Worm (Caenorhabditis elegans): ENCODE measurements around the gene fkb-4.

DNA sequence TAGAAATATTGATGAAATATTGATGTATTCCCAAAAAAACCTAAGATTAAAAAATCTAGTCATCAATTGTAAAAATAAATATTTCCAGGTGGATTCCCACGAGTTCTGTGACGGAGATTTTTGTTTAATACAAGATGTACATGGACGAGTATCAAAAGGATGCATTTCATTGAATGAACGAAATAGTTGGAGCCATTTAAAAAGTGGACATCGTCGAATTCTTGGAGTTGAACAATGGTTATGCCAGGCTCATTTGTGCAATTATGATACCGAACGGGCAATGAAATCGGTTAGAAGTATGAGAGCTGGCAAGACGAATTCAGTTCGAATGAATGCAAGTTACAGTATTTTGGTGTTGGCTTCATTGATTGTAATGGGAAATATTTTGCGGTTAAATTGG is 37.4 kb downstream of the fkb-4 start:
- TF ChIP-seq ama-1 (optimal IDR thresholded peaks at IDR 0.05) (no peak), flt-1 (GFP tag; IDR thresholded peaks at IDR 0.05) (no peak)
